Fruit fly (Drosophila melanogaster) whole organism: ENCODE data around the gene RNF220.

Experiments used
- CG8478 ChIP-seq: fragments of >200 bp; optimal IDR thresholded peaks from 2 replicates; lab custom pipeline; 2018; ENCODE audit warnings: inconsistent platforms
- Dll ChIP-seq: fragments of >200 bp; optimal IDR thresholded peaks from 2 replicates; lab custom pipeline; 2017
- EcR ChIP-seq, 2 experiments: fragments of >200 bp; optimal IDR thresholded peaks; 2 replicates each; lab custom pipeline; 2017; ENCODE audit warnings: missing biosample characterization in 2 of 2, missing genetic modification characterization in 2 of 2, missing genetic modification reagents in 2 of 2
- pan ChIP-seq: fragments of >200 bp; optimal IDR thresholded peaks from 2 replicates; lab custom pipeline; 2017
- psq ChIP-seq: fragments of >200 bp; optimal IDR thresholded peaks from 2 replicates; lab custom pipeline; 2017
- usp ChIP-seq: fragments of >200 bp; optimal IDR thresholded peaks from 2 replicates; lab custom pipeline; 2017; ENCODE audit warnings: missing biosample characterization, missing genetic modification characterization, mixed read lengths

DNA sequence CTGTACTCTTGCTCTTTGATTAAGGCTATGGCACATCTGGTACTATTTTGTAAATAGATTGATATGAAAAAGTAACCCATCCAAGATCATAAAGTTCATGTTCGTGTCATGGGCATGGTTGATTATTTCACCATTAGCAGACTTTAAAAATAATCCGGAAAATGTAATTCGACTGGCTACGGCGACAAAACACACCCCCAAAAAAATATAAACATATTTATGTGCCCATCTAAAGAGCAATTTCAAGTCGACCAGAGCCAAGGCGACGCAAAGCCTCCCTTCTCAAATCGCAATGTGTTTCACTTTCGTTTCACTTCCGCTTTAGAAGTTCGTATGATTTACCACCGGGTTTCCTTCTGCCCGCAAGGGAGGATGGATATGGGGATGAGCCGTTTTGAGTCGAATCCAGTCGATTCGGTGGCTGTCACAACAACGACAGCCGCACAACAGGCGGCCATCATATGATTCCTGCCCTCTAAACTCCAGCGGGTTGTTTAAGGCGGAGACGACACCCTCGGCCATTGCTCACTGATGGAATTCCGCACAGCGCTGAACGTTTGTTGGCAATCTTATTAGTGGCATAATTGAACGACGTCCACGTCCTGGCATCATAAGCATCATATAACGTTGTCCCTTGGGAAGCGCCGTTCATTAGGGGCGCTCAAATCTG is 7.1 kb downstream of the RNF220 start:
- TF ChIP-seq EcR (GFP tag; optimal IDR thresholded peaks at IDR 0.05; lab: Kevin White, UChicago) (no peak), CG8478 (lab: Kevin White, UChicago) (no peak), usp (GFP tag; lab: Kevin White, UChicago) (no peak), psq (lab: Kevin White, UChicago) (no peak), Dll (lab: Kevin White, UChicago) (no peak), pan (lab: Kevin White, UChicago) (no peak)
